Fruit fly (Drosophila melanogaster) whole organism, embryonic: ENCODE measurements around the gene rush.

Experiments used
- CG10565 ChIP-seq: fragments of 200-800 bp; sonication (Bioruptor generic); optimal IDR thresholded peaks from 3 replicates; lab custom pipeline; 2016; ENCODE audit warnings: missing biosample characterization, mild to moderate bottlenecking, missing genetic modification characterization
- CG12071 ChIP-seq: fragments of 200-800 bp; sonication (Bioruptor generic); optimal IDR thresholded peaks from 3 replicates; lab custom pipeline; 2018; ENCODE audit warnings: missing biosample characterization, mild to moderate bottlenecking, missing genetic modification characterization
- CG12659 ChIP-seq: fragments of 200-800 bp; sonication (Bioruptor generic); optimal IDR thresholded peaks from 3 replicates; lab custom pipeline; 2017; ENCODE audit warnings: mild to moderate bottlenecking, missing biosample characterization, missing genetic modification reagents, missing genetic modification characterization
- ERR ChIP-seq: fragments of 200-800 bp; sonication (Bioruptor generic); optimal IDR thresholded peaks from 2 replicates; lab custom pipeline; 2016; ENCODE audit warnings: missing biosample characterization, missing genetic modification characterization
- Elba2 ChIP-seq: fragments of 200-800 bp; sonication (Bioruptor generic); optimal IDR thresholded peaks from 3 replicates; lab custom pipeline; 2016; ENCODE audit warnings: missing biosample characterization, missing genetic modification characterization
- Ets65A ChIP-seq: fragments of 200-800 bp; sonication (Bioruptor generic); peaks from one replicate; lab custom pipeline; 2016; ENCODE audit warnings: missing biosample characterization, missing genetic modification characterization
- Jarid2 ChIP-seq: fragments of 200-800 bp; sonication (Bioruptor generic); optimal IDR thresholded peaks from 3 replicates; lab custom pipeline; 2017; ENCODE audit warnings: mild to moderate bottlenecking, missing biosample characterization, missing genetic modification reagents, missing genetic modification characterization
- peb ChIP-seq: fragments of 200-800 bp; sonication (Bioruptor generic); IDR thresholded peaks from 2 replicates; pipeline ENCODE4 v1.3.6; 2022; ENCODE audit warnings: missing biosample characterization, missing genetic modification characterization

DNA sequence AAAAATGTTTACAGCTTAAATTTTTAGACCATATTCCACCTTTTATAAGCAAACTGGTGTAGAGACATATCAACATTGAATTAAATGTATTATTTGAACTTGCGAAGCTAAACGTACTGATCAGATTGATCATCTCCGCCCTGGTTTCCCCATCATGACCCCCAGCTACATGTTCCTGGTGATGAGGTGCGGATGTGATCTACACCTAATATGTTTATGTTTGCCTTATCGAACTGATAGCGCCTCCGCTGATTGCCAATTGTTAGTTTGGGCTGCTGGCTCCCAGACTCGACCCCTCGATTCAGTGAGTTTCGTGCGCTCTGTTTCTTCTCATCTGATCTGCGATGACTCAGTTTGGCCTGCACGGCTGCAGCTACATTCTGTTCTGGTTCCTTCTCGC lies 6.1 kb upstream of the rush start, which contains the start of gene CG14780:
- no peak for TF ChIP-seq Elba2 (GFP tag; lab: Kevin White, UChicago)
- TF ChIP-seq ERR (GFP tag; lab: Kevin White, UChicago) = no peak
- no peak for TF ChIP-seq Ets65A (GFP tag; lab: Kevin White, UChicago)
- TF ChIP-seq CG10565 (GFP tag; lab: Kevin White, UChicago) = no peak
- no peak for TF ChIP-seq CG12659
- no peak for TF ChIP-seq CG12071 (GFP tag; lab: Kevin White, UChicago)
- no peak for TF ChIP-seq Jarid2 (GFP tag; lab: Kevin White, UChicago)
- TF ChIP-seq peb (GFP tag; lab: Robert Waterston, UW) = no peak
